Fruit fly (Drosophila melanogaster) whole organism, adult: ENCODE measurements around the gene CG6791.

Source experiments
- CG11617 ChIP-seq: fragments of 200-800 bp; sonication (Bioruptor generic); optimal IDR thresholded peaks from 2 replicates; lab custom pipeline; 2017; ENCODE audit warnings: mild to moderate bottlenecking, missing biosample characterization, missing genetic modification reagents, missing genetic modification characterization
- CG12768 ChIP-seq: fragments of 200-800 bp; sonication (Bioruptor generic); optimal IDR thresholded peaks from 2 replicates; lab custom pipeline; 2017; ENCODE audit warnings: missing biosample characterization, missing genetic modification characterization, mild to moderate bottlenecking, moderate library complexity, missing genetic modification reagents
- CG14711 ChIP-seq: fragments of 200-800 bp; sonication (Bioruptor generic); optimal IDR thresholded peaks from 2 replicates; lab custom pipeline; 2018; ENCODE audit warnings: missing biosample characterization, mild to moderate bottlenecking, missing genetic modification characterization, moderate library complexity
- CG1620 ChIP-seq: fragments of 200-800 bp; sonication (Bioruptor generic); optimal IDR thresholded peaks from 2 replicates; lab custom pipeline; 2016; ENCODE audit warnings: missing biosample characterization, missing genetic modification characterization
- CG33017 ChIP-seq: fragments of 200-800 bp; sonication (Bioruptor generic); optimal IDR thresholded peaks from 2 replicates; lab custom pipeline; 2018; ENCODE audit warnings: missing biosample characterization, mild to moderate bottlenecking, missing genetic modification characterization, moderate library complexity
- CG5204 ChIP-seq: fragments of 200-800 bp; sonication (Bioruptor generic); optimal IDR thresholded peaks from 2 replicates; lab custom pipeline; 2016; ENCODE audit warnings: missing biosample characterization, missing genetic modification characterization
- CG7045 ChIP-seq: fragments of 200-800 bp; sonication (Bioruptor generic); optimal IDR thresholded peaks from 2 replicates; lab custom pipeline; 2017; ENCODE audit warnings: missing biosample characterization, mild to moderate bottlenecking, missing genetic modification characterization
- CG7101 ChIP-seq: fragments of 200-800 bp; sonication (Bioruptor generic); optimal IDR thresholded peaks from 2 replicates; lab custom pipeline; 2018; ENCODE audit warnings: missing biosample characterization, mild to moderate bottlenecking, missing genetic modification characterization, moderate library complexity
- Clk ChIP-seq: fragments of 200-800 bp; sonication (Bioruptor generic); optimal IDR thresholded peaks from 2 replicates; lab custom pipeline; 2017; ENCODE audit warnings: missing biosample characterization, missing genetic modification characterization
- Crg-1 ChIP-seq: fragments of 200-800 bp; sonication (Bioruptor generic); optimal IDR thresholded peaks from 2 replicates; lab custom pipeline; 2016; ENCODE audit warnings: missing biosample characterization, missing genetic modification characterization
- Hr96 ChIP-seq: fragments of 200-800 bp; sonication (Bioruptor generic); optimal IDR thresholded peaks from 2 replicates; lab custom pipeline; 2016; ENCODE audit warnings: missing biosample characterization, missing genetic modification characterization
- Mnt ChIP-seq: fragments of 200-800 bp; sonication (Bioruptor generic); optimal IDR thresholded peaks from 2 replicates; lab custom pipeline; 2016; ENCODE audit warnings: missing biosample characterization, mild to moderate bottlenecking, missing genetic modification characterization
- bab1 ChIP-seq: fragments of 200-800 bp; sonication (Bioruptor generic); optimal IDR thresholded peaks from 3 replicates; lab custom pipeline; 2019; ENCODE audit warnings: missing biosample characterization, mild to moderate bottlenecking, missing genetic modification characterization, moderate library complexity
- cic ChIP-seq: fragments of 200-800 bp; sonication (Bioruptor generic); optimal IDR thresholded peaks from 2 replicates; lab custom pipeline; 2017; ENCODE audit warnings: missing biosample characterization, mild to moderate bottlenecking, missing genetic modification characterization, moderate library complexity
- cnc ChIP-seq, 2 experiments: fragments of >200 bp; optimal IDR thresholded peaks; 2 replicates each; lab custom pipeline; 2017
- kay ChIP-seq: fragments of 200-800 bp; sonication (Bioruptor generic); peaks from one replicate; lab custom pipeline; 2016; ENCODE audit warnings: missing biosample characterization, missing genetic modification characterization, borderline replicate concordance
- ovo ChIP-seq: fragments of 200-800 bp; sonication (Bioruptor generic); optimal IDR thresholded peaks from 2 replicates; lab custom pipeline; 2016; ENCODE audit warnings: missing biosample characterization, missing genetic modification characterization
- pad ChIP-seq: fragments of 200-800 bp; sonication (Bioruptor generic); optimal IDR thresholded peaks from 3 replicates; lab custom pipeline; 2017; ENCODE audit warnings: missing biosample characterization, missing genetic modification characterization, mild to moderate bottlenecking, moderate library complexity, missing genetic modification reagents
- tj ChIP-seq: fragments of 200-800 bp; sonication (Bioruptor generic); optimal IDR thresholded peaks from 3 replicates; lab custom pipeline; 2017; ENCODE audit warnings: missing biosample characterization, mild to moderate bottlenecking, missing genetic modification characterization, moderate library complexity
- toe ChIP-seq: fragments of 200-800 bp; sonication (Bioruptor generic); optimal IDR thresholded peaks from 2 replicates; lab custom pipeline; 2016; ENCODE audit warnings: missing biosample characterization, missing genetic modification characterization

The CG6791 gene

dm6 chr3R:11564792-11565402 is 25.0 kb downstream of the CG6791 start:
- TF ChIP-seq tj (GFP tag; lab: Kevin White, UChicago) = peak; percentile 55
- peak; percentile 24 for TF ChIP-seq pad (GFP tag; lab: Kevin White, UChicago)
- TF ChIP-seq CG12768 (GFP tag; lab: Kevin White, UChicago) = no peak
- TF ChIP-seq cic (GFP tag; lab: Kevin White, UChicago) = peak; percentile 19
- TF ChIP-seq CG11617 = no peak
- TF ChIP-seq ovo = no peak
- TF ChIP-seq CG7045 (GFP tag; lab: Kevin White, UChicago) = no peak
- peak; percentile 90 for TF ChIP-seq kay (GFP tag; lab: Kevin White, UChicago)

- TF ChIP-seq CG12768 (GFP tag; lab: Kevin White, UChicago) (peak; percentile 32), cnc (optimal IDR thresholded peaks at IDR 0.05; lab: Kevin White, UChicago) (no peak), toe (GFP tag; lab: Kevin White, UChicago) (no peak), ovo (no peak)
Observed at dm6 chr3R:11563147-11563546, 26.8 kb downstream of the CG6791 start.

- TF ChIP-seq CG5204 (GFP tag; lab: Kevin White, UChicago) = peak; percentile 91
- peak; percentile 97 for TF ChIP-seq kay (GFP tag; lab: Kevin White, UChicago)
- TF ChIP-seq CG11617 = peak; percentile 92
- peak; percentile 95 for TF ChIP-seq CG7101
- TF ChIP-seq cic (GFP tag; lab: Kevin White, UChicago) = peak; percentile 86
- TF ChIP-seq ovo = peak; percentile 76
- TF ChIP-seq CG7045 (GFP tag; lab: Kevin White, UChicago) = peak; percentile 88
- peak; percentile 89 for TF ChIP-seq Mnt (GFP tag; lab: Kevin White, UChicago)
- peak; percentile 89 for TF ChIP-seq CG1620 (GFP tag; lab: Kevin White, UChicago)
- TF ChIP-seq CG12768 (GFP tag; lab: Kevin White, UChicago) = peak; percentile 98
- TF ChIP-seq tj (GFP tag; lab: Kevin White, UChicago) = peak; percentile 99
- peak; percentile 90 for TF ChIP-seq pad (GFP tag; lab: Kevin White, UChicago)
- peak; percentile 94 for TF ChIP-seq toe (GFP tag; lab: Kevin White, UChicago)
- peak; percentile 97 for TF ChIP-seq Hr96 (GFP tag; lab: Kevin White, UChicago)
- TF ChIP-seq CG14711 (tag; lab: Kevin White, UChicago) = peak; percentile 89
- peak; percentile 95 for TF ChIP-seq CG33017 (tag; lab: Kevin White, UChicago)
- peak; percentile 91 for TF ChIP-seq Crg-1 (GFP tag; lab: Kevin White, UChicago)
- no peak for TF ChIP-seq cnc (optimal IDR thresholded peaks at IDR 0.05; lab: Kevin White, UChicago)
- TF ChIP-seq Clk (GFP tag; lab: Kevin White, UChicago) = peak; percentile 89
- peak; percentile 98 for TF ChIP-seq bab1 (GFP tag; lab: Kevin White, UChicago)
Observed at dm6 chr3R:11562326-11563109, 27.4 kb downstream of the CG6791 start.

- TF ChIP-seq CG7101 (no peak), CG12768 (GFP tag; lab: Kevin White, UChicago) (no peak), CG14711 (tag; lab: Kevin White, UChicago) (no peak), ovo (no peak), kay (GFP tag; lab: Kevin White, UChicago) (peak; percentile 81)
Observed at dm6 chr3R:11561648-11562047, 28.3 kb downstream of the CG6791 start.

dm6 chr3R:11557492-11557965 is 32.4 kb downstream of the CG6791 start, which contains the start of gene CG10898:
TSS of gene CG10898 (plus strand) at chr3R:11557776.
- TF ChIP-seq CG7045 (GFP tag; lab: Kevin White, UChicago) (peak; percentile 76), cnc (optimal IDR thresholded peaks at IDR 0.05; lab: Kevin White, UChicago) (no peak), bab1 (GFP tag; lab: Kevin White, UChicago) (peak; percentile 90), CG7101 (peak; percentile 68), CG14711 (tag; lab: Kevin White, UChicago) (peak; percentile 72), CG5204 (GFP tag; lab: Kevin White, UChicago) (peak; percentile 71), Mnt (GFP tag; lab: Kevin White, UChicago) (peak; percentile 51), ovo (peak; percentile 43), tj (GFP tag; lab: Kevin White, UChicago) (peak; percentile 31), pad (GFP tag; lab: Kevin White, UChicago) (peak; percentile 29), CG1620 (GFP tag; lab: Kevin White, UChicago) (peak; percentile 79), CG12768 (GFP tag; lab: Kevin White, UChicago) (peak; percentile 48), Hr96 (GFP tag; lab: Kevin White, UChicago) (peak; percentile 78), cic (GFP tag; lab: Kevin White, UChicago) (peak; percentile 11), toe (GFP tag; lab: Kevin White, UChicago) (peak; percentile 82), CG33017 (tag; lab: Kevin White, UChicago) (peak; percentile 51), Clk (GFP tag; lab: Kevin White, UChicago) (peak; percentile 60), Crg-1 (GFP tag; lab: Kevin White, UChicago) (peak; percentile 38), CG11617 (peak; percentile 68), kay (GFP tag; lab: Kevin White, UChicago) (no peak)
